Fruit fly (Drosophila melanogaster): Measurements from ENCODE around the gene CG34447.

dm6 chr2L:2459238-2459637 is 39.4 kb upstream of the CG34447 start:
- TF ChIP-seq CG14655 (GFP tag; optimal IDR thresholded peaks at IDR 0.05) (no peak), fd96Ca (GFP tag; IDR thresholded peaks at IDR 0.05) (no peak), CG13204 (GFP tag; optimal IDR thresholded peaks at IDR 0.05) (no peak), D1 (tag; optimal IDR thresholded peaks at IDR 0.05) (no peak)
